Worm (Caenorhabditis elegans) whole organism, early embryonic: ENCODE results near the gene his-72.

ENCODE experiments used
- B0310.2 ChIP-seq: sonication (generic microtip); optimal IDR thresholded peaks from 2 replicates; lab custom pipeline; 2016; ENCODE audit warnings: mild to moderate bottlenecking, missing genetic modification characterization, missing compliant biosample characterization
- F13C5.2 ChIP-seq: sonication (generic microtip); optimal IDR thresholded peaks from 2 replicates; lab custom pipeline; 2017; ENCODE audit warnings: mild to moderate bottlenecking, missing genetic modification characterization, inconsistent platforms, missing compliant biosample characterization
- aly-1 ChIP-seq: sonication (generic microtip); optimal IDR thresholded peaks from 2 replicates; lab custom pipeline; 2016; ENCODE audit warnings: missing genetic modification characterization, missing compliant biosample characterization
- ama-1 ChIP-seq: fragments of 150-350 bp; optimal IDR thresholded peaks from 2 replicates; lab custom pipeline; 2014
- ceh-13 ChIP-seq: fragments of 200-800 bp; sonication (Bioruptor generic); optimal IDR thresholded peaks from 2 replicates; lab custom pipeline; 2018; ENCODE audit warnings: mild to moderate bottlenecking, missing genetic modification characterization, missing compliant biosample characterization
- ceh-36 ChIP-seq: sonication (generic microtip); optimal IDR thresholded peaks from 2 replicates; lab custom pipeline; 2016; ENCODE audit warnings: missing genetic modification characterization, inconsistent platforms, missing compliant biosample characterization
- ets-7 ChIP-seq: sonication (generic microtip); optimal IDR thresholded peaks from 2 replicates; lab custom pipeline; 2016; ENCODE audit warnings: missing genotype, missing genetic modification characterization, missing compliant biosample characterization
- flt-1 ChIP-seq: fragments of 200-800 bp; sonication (Bioruptor generic); IDR thresholded peaks from 2 replicates; pipeline ENCODE4 v1.3.6; 2022; ENCODE audit warnings: missing genetic modification characterization, missing compliant biosample characterization
- hmbx-1 ChIP-seq: sonication (generic microtip); optimal IDR thresholded peaks from 2 replicates; lab custom pipeline; 2016; ENCODE audit warnings: mild to moderate bottlenecking, missing genetic modification characterization, missing compliant biosample characterization
- hmg-4 ChIP-seq: fragments of 200-800 bp; sonication (Bioruptor generic); optimal IDR thresholded peaks from 2 replicates; lab custom pipeline; 2018; ENCODE audit warnings: mild to moderate bottlenecking, missing genetic modification characterization, missing compliant biosample characterization
- hnd-1 ChIP-seq: sonication (generic microtip); optimal IDR thresholded peaks from 2 replicates; lab custom pipeline; 2016; ENCODE audit warnings: missing genetic modification characterization, missing compliant biosample characterization
- pes-1 ChIP-seq: fragments of 200-800 bp; sonication (Bioruptor generic); IDR thresholded peaks from 2 replicates; pipeline ENCODE4 v1.3.6; 2022; ENCODE audit warnings: missing genetic modification reagents, missing genetic modification characterization, missing compliant biosample characterization
- scrt-1 ChIP-seq: fragments of 200-800 bp; sonication (Bioruptor generic); IDR thresholded peaks from 2 replicates; pipeline ENCODE4 v1.3.6; 2022; ENCODE audit warnings: missing genetic modification characterization, missing compliant biosample characterization
- sea-1 ChIP-seq: fragments of 200-800 bp; sonication (Bioruptor generic); conservative IDR thresholded peaks from 2 replicates; pipeline ENCODE4 v1.3.6; 2022; ENCODE audit warnings: missing genetic modification characterization, missing compliant biosample characterization
- tbx-11 ChIP-seq: fragments of 200-800 bp; sonication (Bioruptor generic); IDR thresholded peaks from 2 replicates; pipeline ENCODE4 v1.3.6; 2022; ENCODE audit warnings: missing genetic modification characterization, missing compliant biosample characterization
- tbx-37 ChIP-seq: fragments of 200-800 bp; sonication (Bioruptor generic); conservative IDR thresholded peaks from 2 replicates; pipeline ENCODE4 v1.3.6; 2022; ENCODE audit warnings: missing genetic modification reagents, missing genetic modification characterization, missing compliant biosample characterization
- tra-4 ChIP-seq: sonication (generic microtip); optimal IDR thresholded peaks from 2 replicates; lab custom pipeline; 2017; ENCODE audit warnings: missing genetic modification characterization, missing compliant biosample characterization

Gene his-72

DNA sequence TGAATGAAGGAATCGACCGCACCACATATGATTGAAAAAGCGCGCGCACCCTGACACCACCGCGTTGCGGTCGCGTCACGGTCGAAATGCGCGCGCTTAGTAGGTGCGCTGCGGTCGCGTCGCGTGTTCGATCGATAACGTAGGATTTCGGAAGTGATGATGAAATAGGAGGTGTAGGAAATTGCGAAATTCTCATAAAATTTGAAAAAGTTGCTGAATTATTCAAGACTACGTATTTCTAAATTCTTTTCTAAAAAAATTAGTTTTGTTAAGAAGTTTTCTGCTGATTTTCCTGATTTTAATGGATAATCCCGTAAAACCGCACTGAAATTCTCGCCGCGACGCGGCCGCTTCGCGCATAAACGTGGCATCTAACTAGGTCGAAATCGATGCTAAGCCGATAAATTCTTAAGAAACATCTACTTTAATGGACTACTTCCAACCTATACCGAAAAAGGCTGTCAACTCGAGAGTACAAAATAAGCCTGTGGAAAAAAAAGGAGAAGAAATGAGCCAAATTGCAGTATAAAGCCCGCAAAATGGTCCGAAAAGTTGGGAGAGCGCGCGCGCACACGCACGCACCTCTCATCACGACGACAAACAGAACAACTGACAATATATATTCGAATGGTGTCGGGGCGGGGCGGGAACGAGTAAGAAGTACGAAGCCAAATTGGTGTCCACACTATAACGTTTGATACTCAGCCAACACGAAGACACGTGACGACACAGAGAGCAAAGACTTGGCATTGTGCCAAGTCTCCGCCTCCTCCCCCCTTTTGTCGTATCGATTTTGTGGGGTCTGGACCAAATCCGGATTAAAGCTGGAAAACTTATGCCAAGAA lies at the start of gene his-72:
TSS of gene his-72 (minus strand) at position 589 of the 845 bp plus-strand sequence.
- TF ChIP-seq ama-1 (lab: Kevin White, UChicago): peak; percentile 97
- peak; percentile 16 for TF ChIP-seq ceh-36 (tag; lab: Kevin White, UChicago)
- TF ChIP-seq scrt-1 (GFP tag; lab: Robert Waterston, UW): no peak
- TF ChIP-seq sea-1 (GFP tag; lab: Robert Waterston, UW): no peak
- TF ChIP-seq ets-7 (tag; lab: Kevin White, UChicago): no peak
- peak; percentile 45 for TF ChIP-seq B0310.2
- TF ChIP-seq pes-1 (GFP tag; lab: Robert Waterston, UW): peak; percentile 57; the same call in 1 of the 2 replicates
- TF ChIP-seq tbx-11 (GFP tag; lab: Robert Waterston, UW): no peak
- no peak for TF ChIP-seq tra-4
- TF ChIP-seq hnd-1 (tag; lab: Kevin White, UChicago): no peak
- peak; percentile 14 for TF ChIP-seq F13C5.2 (tag; lab: Kevin White, UChicago)
- TF ChIP-seq hmg-4: peak; percentile 55

ce11 chrIII:12414533-12414932 lies 45.7 kb upstream of the his-72 start:
- no peak for TF ChIP-seq scrt-1 (GFP tag; lab: Robert Waterston, UW)
- TF ChIP-seq sea-1 (GFP tag; lab: Robert Waterston, UW): no peak
- no peak for TF ChIP-seq pes-1 (GFP tag; lab: Robert Waterston, UW)
- TF ChIP-seq tra-4: no peak
- TF ChIP-seq ceh-13 (GFP tag; lab: Kevin White, UChicago): no peak
- TF ChIP-seq hmbx-1 (tag; lab: Kevin White, UChicago): no peak
- TF ChIP-seq hmg-4: no peak
- no peak for TF ChIP-seq ets-7 (tag; lab: Kevin White, UChicago)
- TF ChIP-seq B0310.2: no peak
- no peak for TF ChIP-seq flt-1 (GFP tag; lab: Robert Waterston, UW)
- TF ChIP-seq aly-1 (tag; lab: Kevin White, UChicago): no peak
- TF ChIP-seq ama-1 (lab: Kevin White, UChicago): no peak
- TF ChIP-seq F13C5.2 (tag; lab: Kevin White, UChicago): no peak

DNA sequence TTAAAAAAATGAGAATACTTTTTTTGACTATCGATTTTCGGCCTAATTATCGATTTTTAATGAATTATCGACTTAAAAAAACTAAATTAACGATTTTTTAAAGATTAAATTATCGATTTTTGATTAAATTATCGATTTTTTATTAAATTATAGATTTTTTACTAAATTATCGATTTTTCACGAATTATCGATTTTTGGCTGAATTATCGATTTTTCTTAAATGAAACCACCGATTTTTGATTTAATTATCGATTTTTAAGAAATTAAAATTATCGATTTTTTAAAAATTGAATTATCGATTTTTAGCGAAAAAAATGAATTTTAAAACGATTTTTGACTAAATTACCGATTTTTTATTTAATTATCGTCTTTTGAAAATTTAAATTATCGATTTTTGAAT lies 42.8 kb upstream of the his-72 start:
- no peak for TF ChIP-seq sea-1 (GFP tag; lab: Robert Waterston, UW)
- no peak for TF ChIP-seq B0310.2
- no peak for TF ChIP-seq tbx-37 (GFP tag; lab: Robert Waterston, UW)
- TF ChIP-seq ets-7 (tag; lab: Kevin White, UChicago): no peak

ce11 chrIII:12411059-12411458 lies 42.2 kb upstream of the his-72 start:
- TF ChIP-seq tra-4 (no peak), aly-1 (tag; lab: Kevin White, UChicago) (no peak), sea-1 (GFP tag; lab: Robert Waterston, UW) (no peak), B0310.2 (no peak), tbx-37 (GFP tag; lab: Robert Waterston, UW) (no peak), tbx-11 (GFP tag; lab: Robert Waterston, UW) (no peak), hmg-4 (no peak), hmbx-1 (tag; lab: Kevin White, UChicago) (no peak), ceh-13 (GFP tag; lab: Kevin White, UChicago) (no peak), ets-7 (tag; lab: Kevin White, UChicago) (no peak)

ce11 chrIII:12410304-12410703 lies 41.5 kb upstream of the his-72 start:
- TF ChIP-seq F13C5.2 (tag; lab: Kevin White, UChicago) (no peak), scrt-1 (GFP tag; lab: Robert Waterston, UW) (no peak), hnd-1 (tag; lab: Kevin White, UChicago) (no peak)

ce11 chrIII:12399709-12400108 lies 30.9 kb upstream of the his-72 start:
- TF ChIP-seq pes-1 (GFP tag; lab: Robert Waterston, UW) (peak; percentile 81), B0310.2 (peak; percentile 22), flt-1 (GFP tag; lab: Robert Waterston, UW) (peak; percentile 75), tbx-11 (GFP tag; lab: Robert Waterston, UW) (peak; percentile 56; the same call in 1 of the 2 replicates), ceh-36 (tag; lab: Kevin White, UChicago) (peak; percentile 54), ets-7 (tag; lab: Kevin White, UChicago) (no peak), F13C5.2 (tag; lab: Kevin White, UChicago) (peak; percentile 40), sea-1 (GFP tag; lab: Robert Waterston, UW) (no peak), hmbx-1 (tag; lab: Kevin White, UChicago) (peak; percentile 15), hmg-4 (peak; percentile 8), tra-4 (no peak), ama-1 (lab: Kevin White, UChicago) (no peak), ceh-13 (GFP tag; lab: Kevin White, UChicago) (peak; percentile 31), aly-1 (tag; lab: Kevin White, UChicago) (peak; percentile 68), scrt-1 (GFP tag; lab: Robert Waterston, UW) (peak; percentile 77), hnd-1 (tag; lab: Kevin White, UChicago) (peak; percentile 6), tbx-37 (GFP tag; lab: Robert Waterston, UW) (peak; percentile 48; the same call in 1 of the 2 replicates)

- TF ChIP-seq ceh-36 (tag; lab: Kevin White, UChicago): no peak
- no peak for TF ChIP-seq tbx-37 (GFP tag; lab: Robert Waterston, UW)
- TF ChIP-seq B0310.2: no peak
- TF ChIP-seq hnd-1 (tag; lab: Kevin White, UChicago): no peak
- TF ChIP-seq ets-7 (tag; lab: Kevin White, UChicago): no peak
- TF ChIP-seq F13C5.2 (tag; lab: Kevin White, UChicago): no peak
- no peak for TF ChIP-seq tra-4
- TF ChIP-seq scrt-1 (GFP tag; lab: Robert Waterston, UW): no peak
- no peak for TF ChIP-seq hmbx-1 (tag; lab: Kevin White, UChicago)
These were observed 29.6 kb upstream of the his-72 start for ce11 chrIII:12398468-12398867.
